Fruit fly (Drosophila melanogaster): ENCODE results near the gene TP53INP.

The TP53INP gene

dm6 chr3L:4363887-4364794 is 42.6 kb upstream of the TP53INP start, which contains the start of the genes Cip4 and mRpS6 (continued):
- peak; percentile 84 for TF ChIP-seq CG12299 (tag; optimal IDR thresholded peaks at IDR 0.05)
- peak; percentile 62 for TF ChIP-seq CG4730 (GFP tag; IDR thresholded peaks at IDR 0.05)
- TF ChIP-seq CG17359 (tag; optimal IDR thresholded peaks at IDR 0.05): peak; percentile 79
- TF ChIP-seq gfzf (GFP tag; optimal IDR thresholded peaks at IDR 0.05): peak; percentile 82
- TF ChIP-seq pzg (GFP tag; optimal IDR thresholded peaks at IDR 0.05): peak; percentile 75
- TF ChIP-seq lab (GFP tag; optimal IDR thresholded peaks at IDR 0.05): peak; percentile 35
- peak; percentile 44; the same call in 1 of the 2 replicates for TF ChIP-seq Bgb (GFP tag; IDR thresholded peaks at IDR 0.05; ENCODE audit: partially characterized antibody)
- TF ChIP-seq ham (GFP tag; IDR thresholded peaks at IDR 0.05): no peak
- no peak for TF ChIP-seq fru (optimal IDR thresholded peaks at IDR 0.05)
- peak; percentile 88 for TF ChIP-seq CG30403 (GFP tag; optimal IDR thresholded peaks at IDR 0.05)
- peak; percentile 47 for TF ChIP-seq CG3065 (GFP tag; optimal IDR thresholded peaks at IDR 0.05)
- TF ChIP-seq ken (GFP tag; IDR thresholded peaks at IDR 0.05): peak; percentile 84
- TF ChIP-seq hb (GFP tag; IDR thresholded peaks at IDR 0.05; ENCODE audit: partially characterized antibody): no peak
- peak; percentile 1 for TF ChIP-seq gcm2 (GFP tag; optimal IDR thresholded peaks at IDR 0.05)
- TF ChIP-seq HmgD (GFP tag; optimal IDR thresholded peaks at IDR 0.05): no peak
- TF ChIP-seq CG11398 (GFP tag; optimal IDR thresholded peaks at IDR 0.05): no peak
- peak; percentile 85 for TF ChIP-seq so (GFP tag; IDR thresholded peaks at IDR 0.05)
- peak; percentile 74 for TF ChIP-seq Xrp1 (GFP tag; IDR thresholded peaks at IDR 0.05)
- TF ChIP-seq CG16779 (GFP tag; IDR thresholded peaks at IDR 0.05): peak; percentile 58; the same call in 1 of the 2 replicates
- peak; percentile 51 for TF ChIP-seq CG3407 (GFP tag; optimal IDR thresholded peaks at IDR 0.05)
- TF ChIP-seq CG9609 (GFP tag; optimal IDR thresholded peaks at IDR 0.05): no peak
- no peak for TF ChIP-seq CG17802 (tag; optimal IDR thresholded peaks at IDR 0.05)
- TF ChIP-seq wek (GFP tag; optimal IDR thresholded peaks at IDR 0.05): peak; percentile 20
- peak; percentile 83 for TF ChIP-seq ap (GFP tag; IDR thresholded peaks at IDR 0.05)
- no peak for TF ChIP-seq sr (GFP tag; IDR thresholded peaks at IDR 0.05)
- TF ChIP-seq CG4404 (GFP tag; IDR thresholded peaks at IDR 0.05): 0 out of 2 replicates have a peak, but pooled peaks have one; percentile 30
- peak; percentile 3 for TF ChIP-seq Sry-δ (GFP tag; optimal IDR thresholded peaks at IDR 0.05)
- TF ChIP-seq D19B (GFP tag; optimal IDR thresholded peaks at IDR 0.05): peak; percentile 33
- TF ChIP-seq disco-r (GFP tag; optimal IDR thresholded peaks at IDR 0.05): no peak
- peak; percentile 50 for TF ChIP-seq org-1 (GFP tag; optimal IDR thresholded peaks at IDR 0.05)
- peak; percentile 84 for TF ChIP-seq sens (GFP tag)
- no peak for TF ChIP-seq Myb (GFP tag; optimal IDR thresholded peaks at IDR 0.05)
- TF ChIP-seq CG10431 (GFP tag; optimal IDR thresholded peaks at IDR 0.05): peak; percentile 53
- no peak for TF ChIP-seq B-H1 (GFP tag; IDR thresholded peaks at IDR 0.05)
- peak; percentile 56 for TF ChIP-seq chn (GFP tag; optimal IDR thresholded peaks at IDR 0.05)
- no peak for TF ChIP-seq emc (GFP tag; optimal IDR thresholded peaks at IDR 0.05)
- peak; percentile 75; the same call in 1 of the 2 replicates for TF ChIP-seq Poxn (GFP tag; IDR thresholded peaks at IDR 0.05)
- TF ChIP-seq Doc2 (GFP tag; IDR thresholded peaks at IDR 0.05): no peak
- TF ChIP-seq nmo (GFP tag; optimal IDR thresholded peaks at IDR 0.05): peak; percentile 91
- TF ChIP-seq al (GFP tag; IDR thresholded peaks at IDR 0.05): peak; percentile 64
- TF ChIP-seq CG1792 (GFP tag; optimal IDR thresholded peaks at IDR 0.05): no peak
- TF ChIP-seq CG3163 (GFP tag; optimal IDR thresholded peaks at IDR 0.05): no peak
- TF ChIP-seq chif (GFP tag; optimal IDR thresholded peaks at IDR 0.05): peak in 1 of 2 experiments; percentile 46
- no peak for TF ChIP-seq CG12236 (GFP tag; optimal IDR thresholded peaks at IDR 0.05)
- peak; percentile 78 for TF ChIP-seq CG8388 (GFP tag; optimal IDR thresholded peaks at IDR 0.05)
- TF ChIP-seq aop (GFP tag; IDR thresholded peaks at IDR 0.05): peak; percentile 75; the same call in 1 of the 2 replicates
- peak; percentile 93 for TF ChIP-seq CG14014 (GFP tag; IDR thresholded peaks at IDR 0.05)
- peak in 1 of 2 experiments; percentile 56 for TF ChIP-seq insv (GFP tag; optimal IDR thresholded peaks at IDR 0.05)
- TF ChIP-seq sisA (GFP tag; IDR thresholded peaks at IDR 0.05): peak; percentile 77
- peak; percentile 79 for TF ChIP-seq CG4282 (GFP tag; optimal IDR thresholded peaks at IDR 0.05)
